Fruit fly (Drosophila melanogaster): ENCODE results near the gene Argk2.

The Argk2 gene

dm6 chr3L:9041042-9041477 lies 6.2 kb upstream of the Argk2 start, which contains the start of gene Doc1 (continued):
- TF ChIP-seq CG10147 (GFP tag; optimal IDR thresholded peaks at IDR 0.05), result no peak
- no peak for TF ChIP-seq ind (GFP tag; optimal IDR thresholded peaks at IDR 0.05)
- TF ChIP-seq az2 (GFP tag; optimal IDR thresholded peaks at IDR 0.05), result no peak
- no peak for TF ChIP-seq YL-1 (GFP tag; optimal IDR thresholded peaks at IDR 0.05)
- no peak for TF ChIP-seq corto (GFP tag; optimal IDR thresholded peaks at IDR 0.05)
- no peak for TF ChIP-seq Awh (GFP tag; IDR thresholded peaks at IDR 0.05)
- TF ChIP-seq CG33557 (GFP tag; optimal IDR thresholded peaks at IDR 0.05), result no peak
- no peak for TF ChIP-seq Sox102F (GFP tag; optimal IDR thresholded peaks at IDR 0.05)
- no peak for TF ChIP-seq Hsf (GFP tag; optimal IDR thresholded peaks at IDR 0.05)
- TF ChIP-seq Dad (GFP tag; optimal IDR thresholded peaks at IDR 0.05), result no peak
- TF ChIP-seq CG12942 (GFP tag; optimal IDR thresholded peaks at IDR 0.05), result no peak
- TF ChIP-seq cad (GFP tag; optimal IDR thresholded peaks at IDR 0.05), result no peak
- no peak for TF ChIP-seq CG10565 (GFP tag; optimal IDR thresholded peaks at IDR 0.05)
- no peak for TF ChIP-seq scrt (GFP tag; optimal IDR thresholded peaks at IDR 0.05)
- TF ChIP-seq E2f1 (GFP tag; IDR thresholded peaks at IDR 0.05), result no peak
- TF ChIP-seq toy (GFP tag; IDR thresholded peaks at IDR 0.05), result no peak
- TF ChIP-seq crp (GFP tag; optimal IDR thresholded peaks at IDR 0.05), result no peak
- no peak for TF ChIP-seq fd3F (GFP tag; optimal IDR thresholded peaks at IDR 0.05)
- TF ChIP-seq CG6854 (GFP tag; optimal IDR thresholded peaks at IDR 0.05), result no peak
- TF ChIP-seq Poxn (GFP tag; IDR thresholded peaks at IDR 0.05), result no peak
- no peak for TF ChIP-seq CG4328 (GFP tag; optimal IDR thresholded peaks at IDR 0.05)
- no peak for TF ChIP-seq pfk (GFP tag; optimal IDR thresholded peaks at IDR 0.05)
- TF ChIP-seq Taf1 (GFP tag; IDR thresholded peaks at IDR 0.05), result no peak
- TF ChIP-seq CG31388 (GFP tag; optimal IDR thresholded peaks at IDR 0.05), result no peak
- no peak; the same call in 1 of the 2 replicates for TF ChIP-seq sna (GFP tag; IDR thresholded peaks at IDR 0.05; ENCODE audit: partially characterized antibody)
- no peak for TF ChIP-seq chinmo (GFP tag; IDR thresholded peaks at IDR 0.05; ENCODE audit: partially characterized antibody)
- TF ChIP-seq Rfx (GFP tag; IDR thresholded peaks at IDR 0.05), result no peak
- no peak for TF ChIP-seq Dip3 (GFP tag; optimal IDR thresholded peaks at IDR 0.05)
- peak; percentile 62 for TF ChIP-seq bbx (GFP tag; IDR thresholded peaks at IDR 0.05; ENCODE audit: partially characterized antibody)
- peak; percentile 21 for TF ChIP-seq zen (tag; optimal IDR thresholded peaks at IDR 0.05)
- no peak for TF ChIP-seq gt (GFP tag; IDR thresholded peaks at IDR 0.05)
- no peak for TF ChIP-seq tna (GFP tag; IDR thresholded peaks at IDR 0.05; ENCODE audit: partially characterized antibody)
- TF ChIP-seq tup (GFP tag; optimal IDR thresholded peaks at IDR 0.05), result no peak
- TF ChIP-seq CG15601 (tag; optimal IDR thresholded peaks at IDR 0.05), result no peak
- no peak for TF ChIP-seq CG9876 (GFP tag; optimal IDR thresholded peaks at IDR 0.05)
- no peak for TF ChIP-seq org-1 (GFP tag; optimal IDR thresholded peaks at IDR 0.05)
- TF ChIP-seq jigr1 (GFP tag; IDR thresholded peaks at IDR 0.05), result no peak
- TF ChIP-seq pros (GFP tag; optimal IDR thresholded peaks at IDR 0.05), result peak; percentile 41
- TF ChIP-seq mam (GFP tag; optimal IDR thresholded peaks at IDR 0.05), result no peak
- no peak for TF ChIP-seq Aef1 (GFP tag; IDR thresholded peaks at IDR 0.05)
- 0 out of 2 replicates have a peak, but pooled peaks have one; percentile 11 for TF ChIP-seq CG13287 (GFP tag; IDR thresholded peaks at IDR 0.05; ENCODE audit: partially characterized antibody)
- no peak for TF ChIP-seq dimm (GFP tag; IDR thresholded peaks at IDR 0.05)
- TF ChIP-seq Side (GFP tag; optimal IDR thresholded peaks at IDR 0.05), result no peak
- TF ChIP-seq Usf (GFP tag; optimal IDR thresholded peaks at IDR 0.05), result no peak
- no peak for TF ChIP-seq CG15696 (tag; optimal IDR thresholded peaks at IDR 0.05)
- no peak for TF ChIP-seq CG31224 (GFP tag; IDR thresholded peaks at IDR 0.05)
- TF ChIP-seq CG32772 (GFP tag; IDR thresholded peaks at IDR 0.05), result no peak
- TF ChIP-seq Adf1 (GFP tag; IDR thresholded peaks at IDR 0.05), result peak; percentile 50
- no peak for TF ChIP-seq kah (GFP tag; optimal IDR thresholded peaks at IDR 0.05)
- TF ChIP-seq CG13424 (tag; optimal IDR thresholded peaks at IDR 0.05), result no peak
- no peak for TF ChIP-seq Dip2 (GFP tag; IDR thresholded peaks at IDR 0.05)
